Worm (Caenorhabditis elegans): ENCODE data around the gene sym-1.
A peak's percentile ranks its signal among the peaks of the same experiment; 100 is the strongest.

The sym-1 gene

DNA sequence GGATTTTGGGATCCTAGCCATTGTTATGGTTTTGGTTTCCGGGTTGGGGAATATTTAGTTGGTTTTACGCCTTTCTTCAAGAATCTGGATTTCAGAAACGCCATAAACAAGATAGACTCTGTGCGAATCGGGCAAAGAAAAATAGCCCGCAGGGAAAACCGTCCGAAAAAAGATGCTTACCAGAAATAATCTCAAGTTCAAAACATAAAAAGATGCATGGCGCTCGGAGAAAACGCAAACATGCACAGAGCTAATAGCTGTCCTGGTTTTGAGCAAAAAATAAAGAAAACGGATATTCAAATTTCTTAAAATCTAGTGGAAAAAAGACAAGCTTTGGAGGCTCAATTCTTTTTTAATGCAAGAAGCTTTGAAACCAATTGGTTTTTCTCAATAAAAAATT lies 17.8 kb downstream of the sym-1 start, which contains the start of gene C44H4.6:
Gene C44H4.6, minus strand, starts transcription at position 101 of the 400 bp plus-strand sequence.
- TF ChIP-seq daf-12 (tag; optimal IDR thresholded peaks at IDR 0.05): no peak
- no peak for TF ChIP-seq ceh-28 (tag; optimal IDR thresholded peaks at IDR 0.05)
- no peak for TF ChIP-seq unc-62 (GFP tag; optimal IDR thresholded peaks at IDR 0.05)
- TF ChIP-seq nhr-25 (tag; optimal IDR thresholded peaks at IDR 0.05): no peak
- no peak for TF ChIP-seq skn-1 (tag; optimal IDR thresholded peaks at IDR 0.05)
- TF ChIP-seq R02D3.7 (tag; optimal IDR thresholded peaks at IDR 0.05): no peak
- TF ChIP-seq ceh-16 (tag; optimal IDR thresholded peaks at IDR 0.05): no peak
- no peak for TF ChIP-seq nhr-11 (tag; optimal IDR thresholded peaks at IDR 0.05)
- no peak for TF ChIP-seq lin-15B (tag; optimal IDR thresholded peaks at IDR 0.05)
- TF ChIP-seq aly-2 (tag; optimal IDR thresholded peaks at IDR 0.05): no peak
- no peak for TF ChIP-seq jun-1 (tag; optimal IDR thresholded peaks at IDR 0.05)
- TF ChIP-seq mml-1 (tag; optimal IDR thresholded peaks at IDR 0.05): no peak
- no peak for TF ChIP-seq sea-2 (GFP tag; optimal IDR thresholded peaks at IDR 0.05)
- TF ChIP-seq nhr-67 (tag; optimal IDR thresholded peaks at IDR 0.05): no peak
- TF ChIP-seq ZK546.5 (tag; optimal IDR thresholded peaks at IDR 0.05): no peak
- TF ChIP-seq pqm-1 (tag; optimal IDR thresholded peaks at IDR 0.05): no peak
- TF ChIP-seq eor-1 (tag; optimal IDR thresholded peaks at IDR 0.05): no peak
- no peak for TF ChIP-seq nhr-76 (tag; optimal IDR thresholded peaks at IDR 0.05)
- TF ChIP-seq nhr-28 (tag; optimal IDR thresholded peaks at IDR 0.05): no peak
- TF ChIP-seq pha-4 (tag; optimal IDR thresholded peaks at IDR 0.05): no peak

DNA sequence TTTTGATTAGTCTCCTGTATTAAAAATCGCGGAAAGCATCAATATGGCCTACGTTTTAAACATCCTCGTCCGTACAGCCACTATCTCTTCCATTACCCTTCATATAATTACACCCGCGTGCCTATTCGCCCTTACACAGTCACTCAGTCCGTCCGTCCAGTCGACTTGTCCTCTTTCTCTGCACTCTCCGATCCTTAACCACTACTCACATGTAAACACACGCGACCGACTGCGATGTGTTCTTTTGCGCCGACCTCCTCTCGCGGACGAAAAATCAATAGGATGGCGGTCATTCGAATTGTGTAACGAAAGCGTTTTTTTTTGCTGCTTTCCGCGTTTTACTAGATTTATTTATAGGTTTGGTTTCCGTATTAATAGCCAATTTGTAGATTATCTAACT lies 21.3 kb downstream of the sym-1 start, which contains the start of gene eor-2:
Gene eor-2, plus strand, starts transcription at position 342 of the 400 bp plus-strand sequence.
- TF ChIP-seq lsy-12 (tag; optimal IDR thresholded peaks at IDR 0.05): no peak
- TF ChIP-seq ama-1 (optimal IDR thresholded peaks at IDR 0.05): peak; percentile 17
- TF ChIP-seq ztf-11 (tag; optimal IDR thresholded peaks at IDR 0.05): no peak
- no peak for TF ChIP-seq nhr-11 (tag; optimal IDR thresholded peaks at IDR 0.05)
- no peak for TF ChIP-seq R02D3.7 (tag; optimal IDR thresholded peaks at IDR 0.05)
- TF ChIP-seq mml-1 (tag; optimal IDR thresholded peaks at IDR 0.05): no peak
- TF ChIP-seq lin-15B (tag; optimal IDR thresholded peaks at IDR 0.05): peak; percentile 52
- TF ChIP-seq elt-3 (tag; optimal IDR thresholded peaks at IDR 0.05): no peak
- no peak for TF ChIP-seq nhr-67 (tag; optimal IDR thresholded peaks at IDR 0.05)
- peak; percentile 79 for TF ChIP-seq egl-5 (tag; optimal IDR thresholded peaks at IDR 0.05)
- no peak for TF ChIP-seq elt-1 (tag; optimal IDR thresholded peaks at IDR 0.05)
- peak; percentile 8 for TF ChIP-seq ztf-4 (tag; optimal IDR thresholded peaks at IDR 0.05)
- TF ChIP-seq nfya-1 (tag; optimal IDR thresholded peaks at IDR 0.05; ENCODE audit: insufficient read depth): peak; percentile 92
- peak; percentile 61 for TF ChIP-seq elt-2 (tag; optimal IDR thresholded peaks at IDR 0.05)
- TF ChIP-seq ceh-28 (tag; optimal IDR thresholded peaks at IDR 0.05): peak; percentile 79
- peak; percentile 80 for TF ChIP-seq mdl-1 (tag; optimal IDR thresholded peaks at IDR 0.05)
- TF ChIP-seq nhr-43 (tag; optimal IDR thresholded peaks at IDR 0.05; ENCODE audit: poor library complexity, severe bottlenecking): no peak
- no peak for TF ChIP-seq eor-1 (tag; optimal IDR thresholded peaks at IDR 0.05)
- TF ChIP-seq aly-2 (tag; optimal IDR thresholded peaks at IDR 0.05): no peak
- TF ChIP-seq snpc-4 (tag; optimal IDR thresholded peaks at IDR 0.05): peak; percentile 86
- TF ChIP-seq hmg-11 (tag; optimal IDR thresholded peaks at IDR 0.05): peak; percentile 93
- peak; percentile 81 for TF ChIP-seq lin-39 (tag; optimal IDR thresholded peaks at IDR 0.05)
- TF ChIP-seq pha-4 (tag; optimal IDR thresholded peaks at IDR 0.05): peak; percentile 86
- no peak for TF ChIP-seq zag-1 (tag; optimal IDR thresholded peaks at IDR 0.05)
- no peak for TF ChIP-seq nhr-28 (tag; optimal IDR thresholded peaks at IDR 0.05)
- peak; percentile 66 for TF ChIP-seq egl-27 (tag; optimal IDR thresholded peaks at IDR 0.05)
- no peak for TF ChIP-seq nhr-237 (tag; optimal IDR thresholded peaks at IDR 0.05)
- TF ChIP-seq ceh-16 (tag; optimal IDR thresholded peaks at IDR 0.05): peak; percentile 6
- peak; percentile 44 for TF ChIP-seq pqm-1 (tag; optimal IDR thresholded peaks at IDR 0.05)
- TF ChIP-seq ceh-9 (tag; optimal IDR thresholded peaks at IDR 0.05): no peak
- TF ChIP-seq nhr-23 (tag; optimal IDR thresholded peaks at IDR 0.05): peak; percentile 77
- TF ChIP-seq sea-2 (GFP tag; optimal IDR thresholded peaks at IDR 0.05): peak; percentile 45
- TF ChIP-seq fkh-10 (GFP tag; optimal IDR thresholded peaks at IDR 0.05): no peak
- no peak for TF ChIP-seq skn-1 (tag; optimal IDR thresholded peaks at IDR 0.05)
- no peak for TF ChIP-seq nhr-77 (tag; optimal IDR thresholded peaks at IDR 0.05)
- TF ChIP-seq nhr-12 (tag; optimal IDR thresholded peaks at IDR 0.05): no peak
- peak; percentile 42 for TF ChIP-seq unc-62 (GFP tag; optimal IDR thresholded peaks at IDR 0.05)
- no peak for TF ChIP-seq nhr-76 (tag; optimal IDR thresholded peaks at IDR 0.05)
- no peak for TF ChIP-seq tbx-2 (tag; optimal IDR thresholded peaks at IDR 0.05)
- TF ChIP-seq unc-39 (tag; optimal IDR thresholded peaks at IDR 0.05): no peak
- peak; percentile 68 for TF ChIP-seq jun-1 (tag; optimal IDR thresholded peaks at IDR 0.05)
- no peak for TF ChIP-seq ceh-82 (tag; optimal IDR thresholded peaks at IDR 0.05)
- peak; percentile 17 for TF ChIP-seq fos-1 (tag; optimal IDR thresholded peaks at IDR 0.05)
- peak; percentile 95 for TF ChIP-seq nhr-25 (tag; optimal IDR thresholded peaks at IDR 0.05)
- no peak for TF ChIP-seq ZK546.5 (tag; optimal IDR thresholded peaks at IDR 0.05)
- no peak for TF ChIP-seq fkh-2 (tag; optimal IDR thresholded peaks at IDR 0.05)

Measured in whole organism, L3 larva.